Fruit fly (Drosophila melanogaster) whole organism, prepupa: ENCODE results near the gene Vps52.
A peak's percentile ranks its signal among the peaks of the same experiment; 100 is the strongest.

ENCODE experiments used
- CG10631 ChIP-seq: fragments of 200-800 bp; sonication (Bioruptor generic); optimal IDR thresholded peaks from 2 replicates; lab custom pipeline; 2016; ENCODE audit warnings: missing biosample characterization, missing genetic modification characterization
- CG11294 ChIP-seq: fragments of 200-800 bp; sonication (Bioruptor generic); IDR thresholded peaks from 2 replicates; pipeline ENCODE4 v1.3.6; 2022; ENCODE audit warnings: missing biosample characterization, missing genetic modification characterization
- CG11762 ChIP-seq: fragments of 200-800 bp; sonication (Bioruptor generic); optimal IDR thresholded peaks from 3 replicates; lab custom pipeline; 2016; ENCODE audit warnings: missing biosample characterization, missing genetic modification characterization; ENCODE audit not compliant: insufficient read depth
- CG11902 ChIP-seq: fragments of 200-800 bp; sonication (Bioruptor generic); optimal IDR thresholded peaks from 3 replicates; lab custom pipeline; 2016; ENCODE audit warnings: missing biosample characterization, missing genetic modification characterization
- CG15336 ChIP-seq: fragments of 200-800 bp; sonication (Bioruptor generic); IDR thresholded peaks from 2 replicates; pipeline ENCODE4 v1.3.6; 2022; ENCODE audit warnings: missing biosample characterization, missing genetic modification characterization
- CG1621 ChIP-seq: fragments of 200-800 bp; sonication (Bioruptor generic); optimal IDR thresholded peaks from 3 replicates; lab custom pipeline; 2018; ENCODE audit warnings: missing biosample characterization, mild to moderate bottlenecking, missing genetic modification characterization
- CG16779 ChIP-seq: fragments of 200-800 bp; sonication (Bioruptor generic); optimal IDR thresholded peaks from 3 replicates; lab custom pipeline; 2017; ENCODE audit warnings: missing biosample characterization, mild to moderate bottlenecking, missing genetic modification characterization
- CG3032 ChIP-seq: fragments of 200-800 bp; optimal IDR thresholded peaks from 2 replicates; lab custom pipeline; 2019; ENCODE audit warnings: missing biosample characterization, mild to moderate bottlenecking, missing genetic modification characterization, moderate library complexity
- CG31627 ChIP-seq: fragments of 200-800 bp; sonication (Bioruptor generic); optimal IDR thresholded peaks from 3 replicates; lab custom pipeline; 2016; ENCODE audit warnings: missing biosample characterization, missing genetic modification characterization
- CG34406 ChIP-seq: fragments of 200-800 bp; sonication (Bioruptor generic); optimal IDR thresholded peaks from 3 replicates; lab custom pipeline; 2016; ENCODE audit warnings: missing biosample characterization, missing genetic modification characterization
- CG6792 ChIP-seq: fragments of 200-800 bp; sonication (Bioruptor generic); optimal IDR thresholded peaks from 3 replicates; lab custom pipeline; 2016; ENCODE audit warnings: missing biosample characterization, missing genetic modification characterization
- CG6854 ChIP-seq: fragments of 200-800 bp; sonication (Bioruptor generic); optimal IDR thresholded peaks from 2 replicates; lab custom pipeline; 2017; ENCODE audit warnings: missing biosample characterization, mild to moderate bottlenecking, missing genetic modification characterization
- CG7368 ChIP-seq: fragments of 200-800 bp; sonication (Bioruptor generic); optimal IDR thresholded peaks from 3 replicates; lab custom pipeline; 2016; ENCODE audit warnings: missing biosample characterization, missing genetic modification characterization
- CG8119 ChIP-seq: fragments of 200-800 bp; sonication (Bioruptor generic); IDR thresholded peaks from 3 replicates; pipeline ENCODE4 v1.3.6; 2022; ENCODE audit warnings: missing biosample characterization, missing genetic modification characterization
- CG8319 ChIP-seq: fragments of 200-800 bp; sonication (Bioruptor generic); optimal IDR thresholded peaks from 3 replicates; lab custom pipeline; 2016; ENCODE audit warnings: missing biosample characterization, missing genetic modification characterization
- CG8632 ChIP-seq: fragments of 200-800 bp; sonication (Bioruptor generic); optimal IDR thresholded peaks from 3 replicates; lab custom pipeline; 2016; ENCODE audit warnings: missing biosample characterization, missing genetic modification characterization
- CG9139 ChIP-seq: fragments of 200-800 bp; sonication (Bioruptor generic); optimal IDR thresholded peaks from 3 replicates; lab custom pipeline; 2017; ENCODE audit warnings: missing biosample characterization, mild to moderate bottlenecking, missing genetic modification characterization
- Eip93F ChIP-seq: fragments of 200-800 bp; sonication (Bioruptor generic); optimal IDR thresholded peaks from 2 replicates; lab custom pipeline; 2016; ENCODE audit warnings: missing biosample characterization, mild to moderate bottlenecking, missing genetic modification characterization
- Ets96B ChIP-seq: fragments of 200-800 bp; optimal IDR thresholded peaks from 2 replicates; lab custom pipeline; 2019; ENCODE audit warnings: missing biosample characterization, mild to moderate bottlenecking, missing genetic modification characterization, moderate library complexity
- Gug ChIP-seq: fragments of 200-800 bp; sonication (Bioruptor generic); IDR thresholded peaks from 2 replicates; pipeline ENCODE4 v1.3.6; 2022; ENCODE audit warnings: missing biosample characterization, missing genetic modification characterization
- Hr38 ChIP-seq: sonication (Bioruptor generic); optimal IDR thresholded peaks from 2 replicates; lab custom pipeline; 2016; ENCODE audit warnings: missing biosample characterization, missing genetic modification characterization
- Hr39 ChIP-seq: fragments of 200-800 bp; sonication (Bioruptor generic); optimal IDR thresholded peaks from 2 replicates; lab custom pipeline; 2016; ENCODE audit warnings: missing biosample characterization, missing genetic modification characterization
- Hr4 ChIP-seq: fragments of 200-800 bp; sonication (Bioruptor generic); optimal IDR thresholded peaks from 3 replicates; lab custom pipeline; 2016; ENCODE audit warnings: missing biosample characterization, missing genetic modification characterization
- OdsH ChIP-seq: fragments of 200-800 bp; sonication (Bioruptor generic); optimal IDR thresholded peaks from 3 replicates; lab custom pipeline; 2016; ENCODE audit warnings: missing biosample characterization, missing genetic modification characterization
- Sox102F ChIP-seq: fragments of 200-800 bp; sonication (Bioruptor generic); optimal IDR thresholded peaks from 2 replicates; lab custom pipeline; 2016; ENCODE audit warnings: missing biosample characterization, mild to moderate bottlenecking, missing genetic modification characterization
- Sox14 ChIP-seq: fragments of 200-800 bp; sonication (Bioruptor generic); optimal IDR thresholded peaks from 3 replicates; lab custom pipeline; 2016; ENCODE audit warnings: missing biosample characterization, missing genetic modification characterization
- achi ChIP-seq: fragments of 200-800 bp; sonication (Bioruptor generic); optimal IDR thresholded peaks from 3 replicates; lab custom pipeline; 2016; ENCODE audit warnings: missing biosample characterization, missing genetic modification characterization
- acj6 ChIP-seq: fragments of 200-800 bp; sonication (Bioruptor generic); optimal IDR thresholded peaks from 3 replicates; lab custom pipeline; 2016; ENCODE audit warnings: missing biosample characterization, missing genetic modification characterization
- cyc ChIP-seq: fragments of 200-800 bp; sonication (Bioruptor generic); optimal IDR thresholded peaks from 3 replicates; lab custom pipeline; 2016; ENCODE audit warnings: missing biosample characterization, missing genetic modification characterization
- dsx ChIP-seq: fragments of 200-800 bp; optimal IDR thresholded peaks from 3 replicates; lab custom pipeline; 2019; ENCODE audit warnings: missing biosample characterization, mild to moderate bottlenecking, missing genetic modification characterization, moderate library complexity; ENCODE audit not compliant: poor library complexity, severe bottlenecking
- eg ChIP-seq: fragments of 200-800 bp; sonication (Bioruptor generic); IDR thresholded peaks from 3 replicates; pipeline ENCODE4 v1.3.6; 2022; ENCODE audit warnings: missing biosample characterization, missing genetic modification characterization
- esn ChIP-seq: fragments of 200-800 bp; sonication (Bioruptor generic); optimal IDR thresholded peaks from 2 replicates; lab custom pipeline; 2016; ENCODE audit warnings: missing biosample characterization, mild to moderate bottlenecking, missing genetic modification characterization, moderate library complexity
- fd85E ChIP-seq: fragments of 200-800 bp; sonication (Bioruptor generic); optimal IDR thresholded peaks from 3 replicates; lab custom pipeline; 2016; ENCODE audit warnings: missing biosample characterization, missing genetic modification characterization
- fkh ChIP-seq: fragments of 200-800 bp; sonication (Bioruptor generic); optimal IDR thresholded peaks from 3 replicates; lab custom pipeline; 2017; ENCODE audit warnings: missing biosample characterization, mild to moderate bottlenecking, missing genetic modification characterization, moderate library complexity
- lz ChIP-seq: fragments of 200-800 bp; sonication (Bioruptor generic); optimal IDR thresholded peaks from 3 replicates; lab custom pipeline; 2016; ENCODE audit warnings: missing biosample characterization, missing genetic modification characterization
- net ChIP-seq: fragments of 200-800 bp; sonication (Bioruptor generic); optimal IDR thresholded peaks from 3 replicates; lab custom pipeline; 2016; ENCODE audit warnings: missing biosample characterization, missing genetic modification characterization
- pdm3 ChIP-seq: fragments of 200-800 bp; sonication (Bioruptor generic); optimal IDR thresholded peaks from 3 replicates; lab custom pipeline; 2016; ENCODE audit warnings: missing biosample characterization, missing genetic modification characterization
- salr ChIP-seq, 2 experiments: fragments of 200-800 bp; sonication (Bioruptor generic); optimal IDR thresholded peaks; 3 replicates each; lab custom pipeline; 2016 to 2018; ENCODE audit warnings: missing biosample characterization in 2 of 2, missing genetic modification characterization in 2 of 2, mild to moderate bottlenecking in 1 of 2
- ss ChIP-seq, 2 experiments: fragments of 200-800 bp; sonication (Bioruptor generic); optimal IDR thresholded peaks; 2 replicates in 1 of 2; 3 replicates in 1 of 2; lab custom pipeline; 2017 to 2018; ENCODE audit warnings: mild to moderate bottlenecking in 2 of 2, missing biosample characterization in 2 of 2, missing genetic modification characterization in 2 of 2, moderate library complexity in 1 of 2
- svp ChIP-seq: fragments of 200-800 bp; sonication (Bioruptor generic); peaks from one replicate; lab custom pipeline; 2016; ENCODE audit warnings: missing biosample characterization, missing genetic modification characterization
- topi ChIP-seq: fragments of 200-800 bp; sonication (Bioruptor generic); optimal IDR thresholded peaks from 3 replicates; lab custom pipeline; 2016; ENCODE audit warnings: missing biosample characterization, missing genetic modification characterization
- vri ChIP-seq: fragments of 200-800 bp; sonication (Bioruptor generic); optimal IDR thresholded peaks from 3 replicates; lab custom pipeline; 2016; ENCODE audit warnings: missing biosample characterization, mild to moderate bottlenecking, missing genetic modification characterization

Vps52 gene

DNA sequence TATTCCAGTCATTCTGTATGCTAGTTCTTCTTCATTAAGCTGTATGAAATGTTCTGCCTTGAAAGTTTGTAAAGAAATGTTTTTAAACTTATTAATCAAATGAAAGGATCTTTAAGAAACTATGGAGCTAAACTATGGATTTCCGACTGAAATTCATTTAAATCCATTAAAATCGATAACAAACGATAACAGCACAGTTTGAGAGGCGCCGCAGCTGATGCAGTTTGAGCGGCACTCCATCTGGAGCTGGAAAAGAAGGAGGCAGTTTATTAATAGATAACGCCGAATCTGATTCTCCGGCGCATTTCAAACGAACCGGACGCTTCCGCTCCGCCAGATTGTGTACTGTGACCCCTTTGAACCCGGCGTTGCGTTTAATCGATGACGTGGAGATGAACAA lies 4.2 kb upstream of the Vps52 start, which contains the start of gene CG31915:
CG31915 (plus strand) TSS at position 263 of the 400 bp plus-strand sequence.
- TF ChIP-seq CG1621 = peak; percentile 68
- no peak for TF ChIP-seq Hr4 (GFP tag; lab: Kevin White, UChicago)
- TF ChIP-seq, all 60 proteins: peak for 1

DNA sequence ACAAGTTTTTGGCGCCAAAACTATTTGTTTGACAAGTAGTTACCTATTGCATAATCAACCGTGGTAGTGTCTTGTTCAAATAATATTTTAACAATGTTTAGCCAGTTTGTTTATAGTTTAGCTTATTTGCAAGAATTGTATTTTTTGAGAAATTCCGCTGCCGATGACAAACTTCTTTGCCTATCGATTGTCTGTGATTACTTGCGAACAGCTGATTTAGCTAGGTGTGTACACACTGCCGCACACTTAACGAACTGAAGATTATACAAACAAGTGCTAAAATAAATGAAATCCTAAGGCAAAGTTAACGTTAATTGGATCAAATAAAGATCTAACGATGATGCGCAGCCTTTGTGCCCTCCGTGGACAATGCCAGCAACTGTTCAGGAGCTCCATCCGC lies 3.0 kb upstream of the Vps52 start, which contains the start of gene Cox11:
Cox11 (plus strand) TSS at position 220 of the 400 bp plus-strand sequence.
- TF ChIP-seq pdm3 (GFP tag; lab: Kevin White, UChicago) = no peak
- no peak for TF ChIP-seq topi (GFP tag; lab: Kevin White, UChicago)
- no peak for TF ChIP-seq fd85E (GFP tag; lab: Kevin White, UChicago)

DNA sequence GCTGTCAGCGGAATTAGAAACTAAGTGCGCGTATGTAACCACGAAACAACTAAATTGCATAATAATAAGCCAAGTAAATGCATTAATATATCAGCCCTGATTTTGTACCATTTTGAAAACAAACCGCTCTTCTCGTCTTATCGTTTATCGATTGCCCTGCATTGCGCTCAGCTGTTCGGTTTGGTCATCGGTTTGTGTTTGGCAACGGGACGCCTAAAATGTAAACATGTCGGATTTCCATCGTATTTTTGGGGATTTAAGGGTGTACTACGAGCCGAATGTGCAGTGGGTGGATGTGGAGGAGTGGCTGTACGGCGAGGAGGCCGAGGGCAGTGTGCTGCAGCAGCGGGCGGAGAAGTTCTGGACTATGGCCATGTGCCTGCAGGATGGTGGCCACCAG lies 2.0 kb upstream of the Vps52 start, which contains the start of gene Cap-D3:
Cap-D3 (plus strand) TSS at position 183 of the 400 bp plus-strand sequence.
- no peak for TF ChIP-seq Hr38 (GFP tag; lab: Kevin White, UChicago)
- no peak for TF ChIP-seq CG11902
- TF ChIP-seq cyc = no peak
- TF ChIP-seq svp (GFP tag; lab: Kevin White, UChicago) = no peak
- TF ChIP-seq fkh (GFP tag; lab: Kevin White, UChicago) = peak; percentile 86

DNA sequence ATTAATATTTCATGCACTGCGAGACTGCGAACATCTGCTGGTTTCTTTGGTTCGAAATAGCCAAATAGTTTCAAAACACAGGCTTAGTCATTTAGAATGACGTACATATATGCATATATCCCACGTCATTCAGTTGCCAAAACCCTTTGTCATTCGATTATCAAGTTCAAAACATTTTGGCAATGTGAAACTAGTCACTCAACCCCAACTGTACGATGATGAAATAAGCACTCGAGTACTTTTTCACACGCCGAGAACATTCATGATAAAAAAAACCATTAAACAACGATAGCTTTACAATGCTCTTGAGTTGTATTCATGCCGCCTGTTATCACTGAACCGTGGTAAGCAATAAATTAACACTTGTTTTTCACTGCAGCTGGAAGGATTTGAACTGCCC lies 2.9 kb downstream of the Vps52 start:
- TF ChIP-seq eg (GFP tag; lab: Robert Waterston, UW) = 0 out of 3 replicates have a peak, but pooled peaks have one; percentile 26
- TF ChIP-seq CG34406 (GFP tag; lab: Kevin White, UChicago) = peak; percentile 27
- no peak for TF ChIP-seq CG6854 (GFP tag; lab: Kevin White, UChicago)
- TF ChIP-seq salr (GFP tag; optimal IDR thresholded peaks at IDR 0.05; lab: Kevin White, UChicago) = no peak
- TF ChIP-seq CG8119 (GFP tag; lab: Robert Waterston, UW) = peak; percentile 20; the same call in 1 of the 3 replicates
- TF ChIP-seq Eip93F = no peak
- no peak for TF ChIP-seq CG10631
- TF ChIP-seq CG16779 (tag; lab: Kevin White, UChicago) = no peak
- TF ChIP-seq CG15336 (GFP tag; lab: Robert Waterston, UW) = no peak
- TF ChIP-seq dsx (GFP tag; lab: Kevin White, UChicago) = no peak
- peak; percentile 81 for TF ChIP-seq vri (GFP tag; lab: Kevin White, UChicago)
- TF ChIP-seq CG8319 (GFP tag; lab: Kevin White, UChicago) = no peak
- no peak for TF ChIP-seq Ets96B
- TF ChIP-seq CG31627 (GFP tag; lab: Kevin White, UChicago) = peak; percentile 5
- TF ChIP-seq Hr38 (GFP tag; lab: Kevin White, UChicago) = no peak
- TF ChIP-seq esn = peak; percentile 26
- TF ChIP-seq Sox102F (GFP tag; lab: Kevin White, UChicago) = no peak
- no peak for TF ChIP-seq CG9139 (GFP tag; lab: Kevin White, UChicago)
- no peak for TF ChIP-seq lz (GFP tag; lab: Kevin White, UChicago)
- peak; percentile 1 for TF ChIP-seq CG7368 (GFP tag; lab: Kevin White, UChicago)
- no peak for TF ChIP-seq CG11762 (GFP tag; lab: Kevin White, UChicago)

DNA sequence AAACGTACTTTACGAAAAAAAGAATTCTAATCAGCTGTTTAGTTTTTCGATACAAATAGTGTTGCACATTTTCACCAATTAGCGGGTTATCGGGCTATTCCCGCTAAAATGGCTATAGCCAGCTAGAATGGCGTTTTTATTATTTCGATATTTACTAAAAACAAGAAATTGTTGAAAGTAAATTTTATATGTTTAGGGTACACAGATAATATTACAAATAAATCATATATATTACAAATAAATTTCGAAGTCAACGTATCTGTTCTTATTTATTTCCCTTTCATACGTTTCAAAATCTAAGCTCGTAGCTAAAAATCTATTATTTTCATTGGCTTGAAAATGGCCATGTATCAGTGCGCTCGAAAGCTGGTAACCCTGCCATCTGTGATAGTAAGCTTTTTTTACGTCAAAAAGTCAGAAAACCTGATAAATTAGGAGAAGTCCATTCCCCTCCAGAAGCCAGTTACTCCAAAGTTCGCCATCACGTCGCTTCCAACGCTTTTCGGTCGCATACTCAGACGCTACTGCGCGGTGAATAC lies 3.8 kb downstream of the Vps52 start, which contains the start of the genes CG7382 and cl:
CG7382 (minus strand) TSS at position 51 of the 539 bp plus-strand sequence.
cl (plus strand) TSS at position 290 of the 539 bp plus-strand sequence.
- TF ChIP-seq CG11902 = peak; percentile 9
- peak; percentile 16 for TF ChIP-seq CG31627 (GFP tag; lab: Kevin White, UChicago)
- TF ChIP-seq Gug (GFP tag; lab: Robert Waterston, UW) = no peak
- TF ChIP-seq acj6 (GFP tag; lab: Kevin White, UChicago) = peak; percentile 53
- TF ChIP-seq Ets96B = peak; percentile 27
- peak; percentile 48 for TF ChIP-seq lz (GFP tag; lab: Kevin White, UChicago)
- TF ChIP-seq achi = peak; percentile 48
- TF ChIP-seq CG7368 (GFP tag; lab: Kevin White, UChicago) = no peak
- TF ChIP-seq esn = peak; percentile 7
- TF ChIP-seq CG34406 (GFP tag; lab: Kevin White, UChicago) = peak; percentile 1
- peak; percentile 38 for TF ChIP-seq Hr39 (GFP tag; lab: Kevin White, UChicago)
- no peak for TF ChIP-seq CG16779 (tag; lab: Kevin White, UChicago)
- TF ChIP-seq topi (GFP tag; lab: Kevin White, UChicago) = peak; percentile 17
- TF ChIP-seq dsx (GFP tag; lab: Kevin White, UChicago) = peak; percentile 2
- peak; percentile 64 for TF ChIP-seq CG3032 (tag; lab: Kevin White, UChicago)
- TF ChIP-seq OdsH (GFP tag; lab: Kevin White, UChicago) = peak; percentile 31
- no peak for TF ChIP-seq CG8632 (GFP tag; lab: Kevin White, UChicago)
- peak; percentile 33 for TF ChIP-seq Sox14 (GFP tag; lab: Kevin White, UChicago)
- TF ChIP-seq CG10631 = peak; percentile 38
- peak; percentile 35 for TF ChIP-seq cyc
- no peak for TF ChIP-seq CG11294 (GFP tag; lab: Robert Waterston, UW)
- TF ChIP-seq ss (GFP tag; optimal IDR thresholded peaks at IDR 0.05; lab: Kevin White, UChicago) = peak in 1 of 2 experiments; percentile 30
- peak; percentile 9 for TF ChIP-seq CG6792 (GFP tag; lab: Kevin White, UChicago)
- no peak for TF ChIP-seq net (GFP tag; lab: Kevin White, UChicago)
